Fruit fly (Drosophila melanogaster): ENCODE data around the gene CG8036.

Gene CG8036

dm6 chr3R:8659200-8659897, 8.3 kb upstream of the CG8036 start (continued):
- no peak for TF ChIP-seq lov (optimal IDR thresholded peaks at IDR 0.05)
- TF ChIP-seq lov (GFP tag; IDR thresholded peaks at IDR 0.05): peak; percentile 54; the same call in 1 of the 3 replicates
- peak; percentile 55 for TF ChIP-seq CG8924 (tag; optimal IDR thresholded peaks at IDR 0.05)
- TF ChIP-seq CG17186 (GFP tag; optimal IDR thresholded peaks at IDR 0.05): no peak
- TF ChIP-seq ab (GFP tag; optimal IDR thresholded peaks at IDR 0.05): no peak
- no peak for TF ChIP-seq h (optimal IDR thresholded peaks at IDR 0.05)
- peak; percentile 66 for TF ChIP-seq D19A (tag; optimal IDR thresholded peaks at IDR 0.05)
- TF ChIP-seq nerfin-1 (tag; optimal IDR thresholded peaks at IDR 0.05): peak; percentile 62
- TF ChIP-seq sqz (GFP tag; optimal IDR thresholded peaks at IDR 0.05): peak; percentile 78
- no peak for TF ChIP-seq CG2129 (GFP tag; IDR thresholded peaks at IDR 0.05; ENCODE audit: partially characterized antibody)
- no peak for TF ChIP-seq Chrac-16 (GFP tag; optimal IDR thresholded peaks at IDR 0.05)
- TF ChIP-seq pzg (GFP tag; optimal IDR thresholded peaks at IDR 0.05): peak; percentile 21
- peak; percentile 80 for TF ChIP-seq CG1832 (GFP tag; optimal IDR thresholded peaks at IDR 0.05)
- peak; percentile 56 for TF ChIP-seq Xbp1 (GFP tag; optimal IDR thresholded peaks at IDR 0.05)
- TF ChIP-seq wek (GFP tag; optimal IDR thresholded peaks at IDR 0.05): peak; percentile 34
- no peak for TF ChIP-seq CG16813 (GFP tag; IDR thresholded peaks at IDR 0.05; ENCODE audit: partially characterized antibody)
- TF ChIP-seq CG2875 (GFP tag; optimal IDR thresholded peaks at IDR 0.05): peak; percentile 41
- TF ChIP-seq tx (GFP tag; optimal IDR thresholded peaks at IDR 0.05): peak; percentile 6
- peak; percentile 48 for TF ChIP-seq CG9609 (GFP tag; optimal IDR thresholded peaks at IDR 0.05)
- TF ChIP-seq Antp (GFP tag; optimal IDR thresholded peaks at IDR 0.05): peak; percentile 33
- peak; percentile 45 for TF ChIP-seq CG1647 (GFP tag; optimal IDR thresholded peaks at IDR 0.05)
- no peak for TF ChIP-seq CG6854 (GFP tag; optimal IDR thresholded peaks at IDR 0.05)
- peak; percentile 61 for TF ChIP-seq Hsf (GFP tag; optimal IDR thresholded peaks at IDR 0.05)
- no peak for TF ChIP-seq ara (GFP tag; IDR thresholded peaks at IDR 0.05)
- TF ChIP-seq exex (tag; optimal IDR thresholded peaks at IDR 0.05): peak; percentile 69
- no peak for TF ChIP-seq yki (optimal IDR thresholded peaks at IDR 0.05)
- no peak for TF ChIP-seq vfl (GFP tag; optimal IDR thresholded peaks at IDR 0.05)
- TF ChIP-seq CG13287 (GFP tag; IDR thresholded peaks at IDR 0.05; ENCODE audit: partially characterized antibody): no peak; the same call in 1 of the 2 replicates
- peak; percentile 72; the same call in 1 of the 3 replicates for TF ChIP-seq CG17361 (GFP tag; IDR thresholded peaks at IDR 0.05)
- TF ChIP-seq CG43689 (GFP tag; IDR thresholded peaks at IDR 0.05): no peak
- TF ChIP-seq gt (GFP tag; IDR thresholded peaks at IDR 0.05): no peak
- TF ChIP-seq CG2202 (tag; optimal IDR thresholded peaks at IDR 0.05): no peak
- TF ChIP-seq B-H2 (GFP tag; optimal IDR thresholded peaks at IDR 0.05): peak; percentile 68
- TF ChIP-seq Dp (GFP tag; optimal IDR thresholded peaks at IDR 0.05): no peak
- TF ChIP-seq inv (GFP tag; IDR thresholded peaks at IDR 0.05; ENCODE audit: partially characterized antibody): peak; percentile 10; the same call in 1 of the 2 replicates
- TF ChIP-seq ERR (GFP tag; optimal IDR thresholded peaks at IDR 0.05): peak; percentile 19
- peak; percentile 79 for TF ChIP-seq CG10543 (GFP tag; optimal IDR thresholded peaks at IDR 0.05)
- peak; percentile 69 for TF ChIP-seq Fer3 (tag; optimal IDR thresholded peaks at IDR 0.05)
- no peak for TF ChIP-seq CkIIα-i1 (GFP tag; IDR thresholded peaks at IDR 0.05)
- TF ChIP-seq z (GFP tag; IDR thresholded peaks at IDR 0.05): no peak
- peak; percentile 73 for TF ChIP-seq twi (tag; optimal IDR thresholded peaks at IDR 0.05)
- TF ChIP-seq Side (GFP tag; optimal IDR thresholded peaks at IDR 0.05): peak; percentile 31
- TF ChIP-seq ttk (GFP tag; IDR thresholded peaks at IDR 0.05): peak; percentile 28; the same call in 1 of the 2 replicates
- no peak for TF ChIP-seq CG14050 (GFP tag; IDR thresholded peaks at IDR 0.05)
- peak; percentile 53 for TF ChIP-seq CG1233 (GFP tag; optimal IDR thresholded peaks at IDR 0.05)
- TF ChIP-seq kah (GFP tag; optimal IDR thresholded peaks at IDR 0.05): peak; percentile 41
- peak; percentile 44 for TF ChIP-seq az2 (GFP tag; optimal IDR thresholded peaks at IDR 0.05)
- TF ChIP-seq Sry-δ (GFP tag; optimal IDR thresholded peaks at IDR 0.05): peak; percentile 11
- TF ChIP-seq CG12942 (GFP tag; optimal IDR thresholded peaks at IDR 0.05): peak; percentile 22
- peak; percentile 64 for TF ChIP-seq slbo (GFP tag; IDR thresholded peaks at IDR 0.05)

All from whole organism, embryonic.